Fruit fly (Drosophila melanogaster): ENCODE results near the gene Rheb.
A peak's percentile ranks its signal among the peaks of the same experiment; 100 is the strongest.

Rheb gene

DNA sequence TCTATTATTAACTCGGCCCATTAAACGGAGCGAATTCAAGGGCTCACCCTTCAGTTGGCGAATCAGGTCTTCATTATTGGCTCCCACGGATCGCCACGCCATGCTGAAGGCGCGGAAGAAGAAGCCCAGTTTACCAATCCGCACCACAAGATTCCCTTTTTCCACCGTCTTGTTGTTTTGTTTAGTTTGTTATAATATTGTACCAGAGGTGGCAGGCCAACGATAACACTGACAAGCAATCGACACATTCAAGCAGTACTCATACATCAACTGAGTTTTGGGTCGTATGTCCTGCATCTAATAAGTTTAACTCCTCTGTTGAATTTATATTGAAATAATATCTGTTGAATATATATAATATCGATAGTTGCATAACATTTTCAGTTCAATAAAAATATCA, 14.6 kb upstream of the Rheb start, which contains the start of gene Pcmt (continued):
- TF ChIP-seq NFAT (GFP tag; IDR thresholded peaks at IDR 0.05) = no peak
- no peak for TF ChIP-seq HLH3B (GFP tag; IDR thresholded peaks at IDR 0.05)
- TF ChIP-seq Ets97D (GFP tag; optimal IDR thresholded peaks at IDR 0.05) = no peak
- TF ChIP-seq odd (GFP tag; optimal IDR thresholded peaks at IDR 0.05) = no peak
- TF ChIP-seq vnd (GFP tag; IDR thresholded peaks at IDR 0.05; ENCODE audit: partially characterized antibody) = 0 out of 3 replicates have a peak, but pooled peaks have one; percentile 29
- no peak for TF ChIP-seq CG9437 (GFP tag; optimal IDR thresholded peaks at IDR 0.05)
- no peak for TF ChIP-seq Mes4 (GFP tag; optimal IDR thresholded peaks at IDR 0.05)

dm6 chr3R:5554852-5555251, 13.9 kb upstream of the Rheb start, which contains the start of gene Snm1:
Gene Snm1, plus strand, starts transcription at chr3R:5555084.
- peak; percentile 27 for TF ChIP-seq CG9797 (GFP tag; optimal IDR thresholded peaks at IDR 0.05)
- 0 out of 2 replicates have a peak, but pooled peaks have one; percentile 9 for TF ChIP-seq Scr (GFP tag; IDR thresholded peaks at IDR 0.05; ENCODE audit: partially characterized antibody)
- no peak for TF ChIP-seq lola (GFP tag; optimal IDR thresholded peaks at IDR 0.05)
- TF ChIP-seq lab (GFP tag; optimal IDR thresholded peaks at IDR 0.05) = no peak
- no peak for TF ChIP-seq pb (GFP tag; optimal IDR thresholded peaks at IDR 0.05)
- TF ChIP-seq pzg (GFP tag; optimal IDR thresholded peaks at IDR 0.05) = peak; percentile 7
- TF ChIP-seq Bgb (GFP tag; IDR thresholded peaks at IDR 0.05; ENCODE audit: partially characterized antibody) = 0 out of 2 replicates have a peak, but pooled peaks have one; percentile 25
- no peak for TF ChIP-seq CG3838 (GFP tag; optimal IDR thresholded peaks at IDR 0.05)
- peak; percentile 45 for TF ChIP-seq Dref (GFP tag; IDR thresholded peaks at IDR 0.05)
- no peak for TF ChIP-seq CG2678 (tag; optimal IDR thresholded peaks at IDR 0.05)
- no peak for TF ChIP-seq CG13296 (GFP tag; optimal IDR thresholded peaks at IDR 0.05)
- peak; percentile 9 for TF ChIP-seq BEAF-32 (GFP tag; optimal IDR thresholded peaks at IDR 0.05)
- no peak for TF ChIP-seq Chrac-16 (GFP tag; optimal IDR thresholded peaks at IDR 0.05)
- TF ChIP-seq CG2116 (GFP tag; optimal IDR thresholded peaks at IDR 0.05) = peak; percentile 23
- TF ChIP-seq amos (GFP tag; IDR thresholded peaks at IDR 0.05; ENCODE audit: partially characterized antibody) = no peak
- TF ChIP-seq Doc3 (GFP tag; IDR thresholded peaks at IDR 0.05; ENCODE audit: partially characterized antibody) = 0 out of 3 replicates have a peak, but pooled peaks have one; percentile 11
- no peak for TF ChIP-seq Trl (optimal IDR thresholded peaks at IDR 0.05)
- TF ChIP-seq Trl (GFP tag; optimal IDR thresholded peaks at IDR 0.05) = no peak
- TF ChIP-seq scrt (GFP tag; optimal IDR thresholded peaks at IDR 0.05) = no peak
- no peak for TF ChIP-seq Hmr (GFP tag; optimal IDR thresholded peaks at IDR 0.05)
- no peak for TF ChIP-seq dysf (GFP tag; IDR thresholded peaks at IDR 0.05)
- no peak for TF ChIP-seq Rfx (GFP tag; IDR thresholded peaks at IDR 0.05)
- TF ChIP-seq CG11085 (GFP tag; IDR thresholded peaks at IDR 0.05) = no peak
- peak; percentile 54 for TF ChIP-seq gfzf (GFP tag; optimal IDR thresholded peaks at IDR 0.05)
- TF ChIP-seq CG9727 (GFP tag; optimal IDR thresholded peaks at IDR 0.05) = no peak
- peak; percentile 57 for TF ChIP-seq Dp (GFP tag; optimal IDR thresholded peaks at IDR 0.05)
- TF ChIP-seq Poxn (GFP tag; IDR thresholded peaks at IDR 0.05) = no peak
- no peak for TF ChIP-seq Sry-β (GFP tag; optimal IDR thresholded peaks at IDR 0.05)
- no peak for TF ChIP-seq shn (GFP tag; optimal IDR thresholded peaks at IDR 0.05)
- peak; percentile 27; the same call in 1 of the 3 replicates for TF ChIP-seq Opbp (GFP tag; IDR thresholded peaks at IDR 0.05; ENCODE audit: partially characterized antibody)
- TF ChIP-seq E2f2 (GFP tag; IDR thresholded peaks at IDR 0.05) = peak; percentile 77
- no peak for TF ChIP-seq p53 (GFP tag; optimal IDR thresholded peaks at IDR 0.05)
- no peak for TF ChIP-seq oc (tag; optimal IDR thresholded peaks at IDR 0.05)
- TF ChIP-seq Sry-δ (GFP tag; optimal IDR thresholded peaks at IDR 0.05) = peak; percentile 29
- TF ChIP-seq sima (GFP tag; optimal IDR thresholded peaks at IDR 0.05) = no peak
- TF ChIP-seq CG18764 (GFP tag; optimal IDR thresholded peaks at IDR 0.05) = no peak
- TF ChIP-seq HmgZ (tag; optimal IDR thresholded peaks at IDR 0.05) = no peak
- no peak for TF ChIP-seq CG16779 (GFP tag; IDR thresholded peaks at IDR 0.05)
- TF ChIP-seq sens (GFP tag) = peak; percentile 53
- TF ChIP-seq CG7928 (GFP tag; optimal IDR thresholded peaks at IDR 0.05) = no peak
- no peak for TF ChIP-seq CG11560 (tag; IDR thresholded peaks at IDR 0.05)
- no peak for TF ChIP-seq Adf1 (GFP tag; IDR thresholded peaks at IDR 0.05)
